Fruit fly (Drosophila melanogaster) whole organism, embryonic: ENCODE data around the gene et.
A peak's percentile ranks its signal among the peaks of the same experiment; 100 is the strongest.

ENCODE experiments used
- B-H1 ChIP-seq: fragments of 200-800 bp; sonication (Bioruptor generic); IDR thresholded peaks from 3 replicates; pipeline ENCODE4 v1.3.6; 2022; ENCODE audit warnings: missing biosample characterization, missing genetic modification characterization
- Bgb ChIP-seq: fragments of 200-800 bp; sonication (Bioruptor generic); IDR thresholded peaks from 2 replicates; pipeline ENCODE4 v1.3.6; 2022; ENCODE audit warnings: missing biosample characterization, missing genetic modification characterization; ENCODE audit not compliant: partially characterized antibody
- Blimp-1 ChIP-seq: fragments of 200-800 bp; sonication (Bioruptor generic); optimal IDR thresholded peaks from 3 replicates; lab custom pipeline; 2018; ENCODE audit warnings: missing biosample characterization, missing genetic modification characterization, mild to moderate bottlenecking, moderate library complexity, missing genetic modification reagents
- CG10366 ChIP-seq: fragments of 200-800 bp; sonication (Bioruptor generic); IDR thresholded peaks from 2 replicates; pipeline ENCODE4 v1.3.6; 2022; ENCODE audit warnings: missing biosample characterization, missing genetic modification characterization
- CG1233 ChIP-seq: fragments of 200-800 bp; sonication (Bioruptor generic); optimal IDR thresholded peaks from 4 replicates; lab custom pipeline; 2018; ENCODE audit warnings: missing biosample characterization, mild to moderate bottlenecking, missing genetic modification characterization
- CG14710 ChIP-seq: fragments of 200-800 bp; sonication (Bioruptor generic); optimal IDR thresholded peaks from 3 replicates; lab custom pipeline; 2019; ENCODE audit warnings: missing biosample characterization, mild to moderate bottlenecking, missing genetic modification characterization, moderate library complexity
- CG15479 ChIP-seq: fragments of 200-800 bp; sonication (Bioruptor generic); optimal IDR thresholded peaks from 3 replicates; lab custom pipeline; 2019; ENCODE audit warnings: missing biosample characterization, mild to moderate bottlenecking, missing genetic modification characterization, moderate library complexity
- CG15696 ChIP-seq: fragments of 200-800 bp; sonication (Bioruptor generic); optimal IDR thresholded peaks from 2 replicates; lab custom pipeline; 2019; ENCODE audit warnings: missing biosample characterization, mild to moderate bottlenecking, missing genetic modification characterization, moderate library complexity
- CG17328 ChIP-seq: fragments of 200-800 bp; sonication (Bioruptor generic); IDR thresholded peaks from 2 replicates; pipeline ENCODE4 v1.3.6; 2022; ENCODE audit warnings: missing biosample characterization, missing genetic modification characterization
- CG17829 ChIP-seq: fragments of 200-800 bp; optimal IDR thresholded peaks from 2 replicates; lab custom pipeline; 2019; ENCODE audit warnings: missing biosample characterization, mild to moderate bottlenecking, missing genetic modification characterization, moderate library complexity
- CG1792 ChIP-seq: fragments of 200-800 bp; sonication (Bioruptor generic); optimal IDR thresholded peaks from 2 replicates; lab custom pipeline; 2016; ENCODE audit warnings: missing biosample characterization, missing genetic modification characterization
- CG2202 ChIP-seq: fragments of 200-800 bp; sonication (Bioruptor generic); optimal IDR thresholded peaks from 2 replicates; lab custom pipeline; 2018; ENCODE audit warnings: missing biosample characterization, mild to moderate bottlenecking, missing genetic modification characterization
- CG2889 ChIP-seq: fragments of 200-800 bp; sonication (Bioruptor generic); IDR thresholded peaks from 3 replicates; pipeline ENCODE4 v1.3.6; 2022; ENCODE audit warnings: missing biosample characterization, missing genetic modification characterization
- CG30020 ChIP-seq: fragments of 200-800 bp; optimal IDR thresholded peaks from 2 replicates; lab custom pipeline; 2019; ENCODE audit warnings: missing biosample characterization, mild to moderate bottlenecking, missing genetic modification characterization, moderate library complexity
- CG32767 ChIP-seq: fragments of 200-800 bp; sonication (Bioruptor generic); IDR thresholded peaks from 2 replicates; pipeline ENCODE4 v1.3.6; 2022; ENCODE audit warnings: missing biosample characterization, missing genetic modification characterization
- CG3407 ChIP-seq: fragments of 200-800 bp; sonication (Bioruptor generic); optimal IDR thresholded peaks from 2 replicates; lab custom pipeline; 2018; ENCODE audit warnings: missing biosample characterization, mild to moderate bottlenecking, missing genetic modification characterization
- CG6813 ChIP-seq: fragments of 200-800 bp; sonication (Bioruptor generic); optimal IDR thresholded peaks from 2 replicates; lab custom pipeline; 2017; ENCODE audit warnings: missing biosample characterization, missing genetic modification characterization, mild to moderate bottlenecking, moderate library complexity, missing genetic modification reagents
- CG7963 ChIP-seq: fragments of 200-800 bp; sonication (Bioruptor generic); IDR thresholded peaks from 3 replicates; pipeline ENCODE4 v1.3.6; 2022; ENCODE audit warnings: missing biosample characterization, missing genetic modification characterization; ENCODE audit not compliant: partially characterized antibody
- CG9797 ChIP-seq: fragments of 200-800 bp; sonication (Bioruptor generic); optimal IDR thresholded peaks from 3 replicates; lab custom pipeline; 2018; ENCODE audit warnings: missing biosample characterization, mild to moderate bottlenecking, missing genetic modification characterization
- CG9932 ChIP-seq: fragments of 200-800 bp; sonication (Bioruptor generic); IDR thresholded peaks from 2 replicates; pipeline ENCODE4 v1.3.6; 2022; ENCODE audit warnings: missing biosample characterization, missing genetic modification characterization
- CHES-1-like ChIP-seq: fragments of 200-800 bp; sonication (Bioruptor generic); optimal IDR thresholded peaks from 2 replicates; lab custom pipeline; 2016; ENCODE audit warnings: missing biosample characterization, missing genetic modification characterization
- Deaf1 ChIP-seq: fragments of 200-800 bp; optimal IDR thresholded peaks from 3 replicates; lab custom pipeline; 2019; ENCODE audit warnings: missing biosample characterization, mild to moderate bottlenecking, missing genetic modification characterization, moderate library complexity
- Doc3 ChIP-seq: fragments of 200-800 bp; sonication (Bioruptor generic); IDR thresholded peaks from 3 replicates; pipeline ENCODE4 v1.3.6; 2022; ENCODE audit warnings: missing biosample characterization, missing genetic modification characterization; ENCODE audit not compliant: partially characterized antibody
- Elba2 ChIP-seq: fragments of 200-800 bp; sonication (Bioruptor generic); optimal IDR thresholded peaks from 3 replicates; lab custom pipeline; 2016; ENCODE audit warnings: missing biosample characterization, missing genetic modification characterization
- HHEX ChIP-seq: fragments of 200-800 bp; sonication (Bioruptor generic); optimal IDR thresholded peaks from 3 replicates; lab custom pipeline; 2017; ENCODE audit warnings: missing biosample characterization, mild to moderate bottlenecking, missing genetic modification characterization, missing genetic modification reagents
- Lpt ChIP-seq: fragments of >200 bp; optimal IDR thresholded peaks from 2 replicates; lab custom pipeline; 2018; ENCODE audit warnings: missing biosample characterization, missing genetic modification characterization
- MESR4 ChIP-seq: fragments of 200-800 bp; sonication (Bioruptor generic); optimal IDR thresholded peaks from 2 replicates; lab custom pipeline; 2018; ENCODE audit warnings: missing biosample characterization, mild to moderate bottlenecking, missing genetic modification characterization, moderate library complexity
- Med ChIP-seq: fragments of 200-800 bp; sonication (Bioruptor generic); peaks from one replicate; lab custom pipeline; 2016; ENCODE audit warnings: missing biosample characterization, missing genetic modification characterization, mild to moderate bottlenecking, inconsistent platforms, moderate library complexity
- Meics ChIP-seq: fragments of 200-800 bp; sonication (Bioruptor generic); optimal IDR thresholded peaks from 2 replicates; lab custom pipeline; 2017; ENCODE audit warnings: missing biosample characterization, mild to moderate bottlenecking, missing genetic modification characterization
- Poxn ChIP-seq: fragments of 200-800 bp; sonication (Bioruptor generic); IDR thresholded peaks from 2 replicates; pipeline ENCODE4 v1.3.6; 2022; ENCODE audit warnings: missing biosample characterization, missing genetic modification characterization
- Vsx1 ChIP-seq: fragments of 200-800 bp; sonication (Bioruptor generic); optimal IDR thresholded peaks from 2 replicates; lab custom pipeline; 2017; ENCODE audit warnings: missing biosample characterization, mild to moderate bottlenecking, missing genetic modification characterization, missing genetic modification reagents
- ab ChIP-seq: fragments of 200-800 bp; sonication (Bioruptor generic); optimal IDR thresholded peaks from 2 replicates; lab custom pipeline; 2016; ENCODE audit warnings: missing biosample characterization, missing genetic modification characterization
- amos ChIP-seq: fragments of 200-800 bp; sonication (Bioruptor generic); IDR thresholded peaks from 2 replicates; pipeline ENCODE4 v1.3.6; 2022; ENCODE audit warnings: missing biosample characterization, missing genetic modification characterization; ENCODE audit not compliant: partially characterized antibody
- az2 ChIP-seq: fragments of 200-800 bp; sonication (Bioruptor generic); optimal IDR thresholded peaks from 3 replicates; lab custom pipeline; 2016; ENCODE audit warnings: missing biosample characterization, missing genetic modification characterization
- chinmo ChIP-seq: fragments of 200-800 bp; sonication (Bioruptor generic); IDR thresholded peaks from 4 replicates; pipeline ENCODE4 v1.3.6; 2022; ENCODE audit warnings: missing biosample characterization, missing genetic modification characterization; ENCODE audit not compliant: partially characterized antibody
- esg ChIP-seq: fragments of 200-800 bp; sonication (Bioruptor generic); conservative IDR thresholded peaks from 2 replicates; pipeline ENCODE4 v1.3.6; 2022; ENCODE audit warnings: missing biosample characterization, missing genetic modification characterization
- ewg ChIP-seq: fragments of 200-800 bp; sonication (Bioruptor generic); optimal IDR thresholded peaks from 3 replicates; lab custom pipeline; 2017; ENCODE audit warnings: mild to moderate bottlenecking, missing biosample characterization, missing genetic modification reagents, missing genetic modification characterization
- gem ChIP-seq: fragments of 200-800 bp; sonication (Bioruptor generic); optimal IDR thresholded peaks from 2 replicates; lab custom pipeline; 2019; ENCODE audit warnings: missing biosample characterization, mild to moderate bottlenecking, missing genetic modification characterization, moderate library complexity
- jing ChIP-seq: fragments of 200-800 bp; sonication (Bioruptor generic); optimal IDR thresholded peaks from 2 replicates; lab custom pipeline; 2018; ENCODE audit warnings: missing biosample characterization, mild to moderate bottlenecking, missing genetic modification characterization
- kah ChIP-seq: fragments of 200-800 bp; sonication (Bioruptor generic); optimal IDR thresholded peaks from 2 replicates; lab custom pipeline; 2018; ENCODE audit warnings: missing biosample characterization, mild to moderate bottlenecking, missing genetic modification characterization
- lmd ChIP-seq: fragments of 200-800 bp; sonication (Bioruptor generic); IDR thresholded peaks from 2 replicates; pipeline ENCODE4 v1.3.6; 2022; ENCODE audit warnings: missing biosample characterization, missing genetic modification characterization
- nerfin-1 ChIP-seq: fragments of 200-800 bp; sonication (Bioruptor generic); optimal IDR thresholded peaks from 3 replicates; lab custom pipeline; 2019; ENCODE audit warnings: missing biosample characterization, mild to moderate bottlenecking, missing genetic modification characterization, moderate library complexity
- nerfin-2 ChIP-seq: fragments of 200-800 bp; sonication (Bioruptor generic); IDR thresholded peaks from 2 replicates; pipeline ENCODE4 v1.3.6; 2022; ENCODE audit warnings: missing biosample characterization, missing genetic modification characterization; ENCODE audit not compliant: partially characterized antibody
- nom ChIP-seq: fragments of 200-800 bp; sonication (Bioruptor generic); optimal IDR thresholded peaks from 2 replicates; lab custom pipeline; 2017; ENCODE audit warnings: missing biosample characterization, missing genetic modification characterization, mild to moderate bottlenecking, moderate library complexity, missing genetic modification reagents
- onecut ChIP-seq: fragments of 200-800 bp; sonication (Bioruptor generic); IDR thresholded peaks from 2 replicates; pipeline ENCODE4 v1.3.6; 2022; ENCODE audit warnings: missing biosample characterization, missing genetic modification characterization
- sc ChIP-seq, 3 experiments: fragments of >200 bp in 2 of 3; fragments of 200-800 bp in 1 of 3; sonication (Bioruptor generic) in 1 of 3; optimal IDR thresholded peaks; 2 replicates in 2 of 3; 3 replicates in 1 of 3; lab custom pipeline; 2017; ENCODE audit warnings: mild to moderate bottlenecking in 1 of 3, missing biosample characterization in 1 of 3, missing genetic modification characterization in 1 of 3, missing genetic modification reagents in 1 of 3
- schlank ChIP-seq: fragments of 200-800 bp; sonication (Bioruptor generic); optimal IDR thresholded peaks from 2 replicates; lab custom pipeline; 2018; ENCODE audit warnings: missing biosample characterization, mild to moderate bottlenecking, missing genetic modification characterization
- sr ChIP-seq: fragments of 200-800 bp; sonication (Bioruptor generic); IDR thresholded peaks from 3 replicates; pipeline ENCODE4 v1.3.6; 2022; ENCODE audit warnings: missing biosample characterization, missing genetic modification characterization
- twi ChIP-seq: fragments of 200-800 bp; optimal IDR thresholded peaks from 2 replicates; lab custom pipeline; 2019; ENCODE audit warnings: missing biosample characterization, mild to moderate bottlenecking, missing genetic modification characterization, moderate library complexity

et gene

dm6 chrX:19631365-19631832 is 44.3 kb downstream of the et start (continued):
- TF ChIP-seq Vsx1 (GFP tag; lab: Kevin White, UChicago) (no peak), CG15696 (tag; lab: Kevin White, UChicago) (no peak), gem (tag; lab: Kevin White, UChicago) (no peak), az2 (GFP tag; lab: Kevin White, UChicago) (no peak), CG17829 (tag; lab: Kevin White, UChicago) (no peak), Lpt (no peak), lmd (GFP tag; lab: Robert Waterston, UW) (no peak), CG2202 (tag; lab: Kevin White, UChicago) (no peak), Deaf1 (tag; lab: Kevin White, UChicago) (no peak), esg (no peak), CG2889 (GFP tag; lab: Robert Waterston, UW) (no peak), nerfin-1 (peak; percentile 20), schlank (no peak), CG1792 (no peak), CG1233 (GFP tag; lab: Kevin White, UChicago) (no peak), Elba2 (GFP tag; lab: Kevin White, UChicago) (peak; percentile 3), twi (peak; percentile 4), CG9932 (GFP tag; lab: Robert Waterston, UW) (no peak), B-H1 (GFP tag; lab: Robert Waterston, UW) (no peak), Poxn (no peak), CG3407 (no peak), ewg (GFP tag; lab: Kevin White, UChicago) (peak; percentile 47), nom (GFP tag; lab: Kevin White, UChicago) (peak; percentile 62), Meics (GFP tag; lab: Kevin White, UChicago) (no peak), Bgb (GFP tag; lab: Robert Waterston, UW) (peak; percentile 42; the same call in 1 of the 2 replicates), kah (GFP tag; lab: Kevin White, UChicago) (peak; percentile 39), CG15479 (GFP tag; lab: Kevin White, UChicago) (peak; percentile 55), chinmo (GFP tag; lab: Robert Waterston, UW) (peak; percentile 98), MESR4 (GFP tag; lab: Kevin White, UChicago) (peak; percentile 13), nerfin-2 (GFP tag; lab: Robert Waterston, UW) (no peak), onecut (GFP tag; lab: Robert Waterston, UW) (no peak), CG30020 (tag; lab: Kevin White, UChicago) (no peak), CG7963 (GFP tag; lab: Robert Waterston, UW) (no peak), CHES-1-like (no peak), HHEX (no peak), Blimp-1 (GFP tag; lab: Kevin White, UChicago) (no peak), CG9797 (GFP tag; lab: Kevin White, UChicago) (no peak), CG32767 (GFP tag; lab: Robert Waterston, UW) (no peak), ab (GFP tag; lab: Kevin White, UChicago) (no peak), CG14710 (tag; lab: Kevin White, UChicago) (no peak), CG6813 (GFP tag; lab: Kevin White, UChicago) (no peak), sr (GFP tag; lab: Robert Waterston, UW) (no peak; the same call in 2 of the 3 replicates), Doc3 (GFP tag; lab: Robert Waterston, UW) (no peak), sc (optimal IDR thresholded peaks at IDR 0.05; lab: Kevin White, UChicago) (no peak), sc (GFP tag; optimal IDR thresholded peaks at IDR 0.05; lab: Kevin White, UChicago) (no peak), CG17328 (GFP tag; lab: Robert Waterston, UW) (no peak), Med (GFP tag; lab: Kevin White, UChicago) (no peak), jing (GFP tag; lab: Kevin White, UChicago) (no peak), amos (peak; percentile 51; the same call in 1 of the 2 replicates), CG10366 (GFP tag; lab: Robert Waterston, UW) (no peak)
